Fruit fly (Drosophila melanogaster) S2 (cell line): ENCODE measurements around the gene CG6839.

Experiments
- CG8478 ChIP-seq: fragments of >200 bp; optimal IDR thresholded peaks from 2 replicates; lab custom pipeline; 2018
- CTCF ChIP-seq, 2 experiments: fragments of >200 bp; optimal IDR thresholded peaks; 2 replicates each; lab custom pipeline; 2018

dm6 chr3L:18957032-18957431 is 39.7 kb downstream of the CG6839 start:
- TF ChIP-seq CTCF (optimal IDR thresholded peaks at IDR 0.05; lab: Kevin White, UChicago), result no peak
- no peak for TF ChIP-seq CG8478
